Fruit fly (Drosophila melanogaster) whole organism, embryonic: Measurements from ENCODE around the gene CG11791.

Experiments
- Antp ChIP-seq: fragments of 200-800 bp; sonication (Bioruptor generic); optimal IDR thresholded peaks from 3 replicates; lab custom pipeline; 2016; ENCODE audit warnings: missing biosample characterization, missing genetic modification characterization
- CG10147 ChIP-seq: fragments of 200-800 bp; sonication (Bioruptor generic); optimal IDR thresholded peaks from 2 replicates; lab custom pipeline; 2019; ENCODE audit warnings: missing biosample characterization, mild to moderate bottlenecking, missing genetic modification characterization, moderate library complexity
- CG10267 ChIP-seq: fragments of 200-800 bp; sonication (Bioruptor generic); optimal IDR thresholded peaks from 2 replicates; lab custom pipeline; 2018; ENCODE audit warnings: missing biosample characterization, mild to moderate bottlenecking, missing genetic modification characterization, moderate library complexity
- CG13287 ChIP-seq: fragments of 200-800 bp; sonication (Bioruptor generic); IDR thresholded peaks from 2 replicates; pipeline ENCODE4 v1.3.6; 2022; ENCODE audit warnings: missing biosample characterization, missing genetic modification characterization; ENCODE audit not compliant: partially characterized antibody
- CG13624 ChIP-seq: fragments of 200-800 bp; sonication (Bioruptor generic); optimal IDR thresholded peaks from 2 replicates; lab custom pipeline; 2016; ENCODE audit warnings: missing biosample characterization, missing genetic modification characterization
- CG14050 ChIP-seq: fragments of 200-800 bp; sonication (Bioruptor generic); IDR thresholded peaks from 3 replicates; pipeline ENCODE4 v1.3.6; 2022; ENCODE audit warnings: missing biosample characterization, missing genetic modification characterization
- CG14667 ChIP-seq: fragments of 200-800 bp; sonication (Bioruptor generic); IDR thresholded peaks from 2 replicates; pipeline ENCODE4 v1.3.6; 2022; ENCODE audit warnings: missing biosample characterization, missing genetic modification characterization
- CG16813 ChIP-seq: fragments of 200-800 bp; sonication (Bioruptor generic); IDR thresholded peaks from 3 replicates; pipeline ENCODE4 v1.3.6; 2022; ENCODE audit warnings: missing biosample characterization, missing genetic modification characterization; ENCODE audit not compliant: partially characterized antibody
- CG16863 ChIP-seq: fragments of 200-800 bp; sonication (Bioruptor generic); optimal IDR thresholded peaks from 3 replicates; lab custom pipeline; 2016; ENCODE audit warnings: missing biosample characterization, missing genetic modification characterization
- CG17186 ChIP-seq: fragments of 200-800 bp; sonication (Bioruptor generic); optimal IDR thresholded peaks from 3 replicates; lab custom pipeline; 2017; ENCODE audit warnings: missing biosample characterization, missing genetic modification reagents, missing genetic modification characterization
- CG3995 ChIP-seq: fragments of 200-800 bp; sonication (Bioruptor generic); optimal IDR thresholded peaks from 3 replicates; lab custom pipeline; 2016; ENCODE audit warnings: missing biosample characterization, missing genetic modification characterization
- CG4617 ChIP-seq: fragments of 200-800 bp; sonication (Bioruptor generic); optimal IDR thresholded peaks from 3 replicates; lab custom pipeline; 2016; ENCODE audit warnings: missing biosample characterization, missing genetic modification characterization, borderline replicate concordance
- CG7963 ChIP-seq: fragments of 200-800 bp; sonication (Bioruptor generic); IDR thresholded peaks from 3 replicates; pipeline ENCODE4 v1.3.6; 2022; ENCODE audit warnings: missing biosample characterization, missing genetic modification characterization; ENCODE audit not compliant: partially characterized antibody
- CG8089 ChIP-seq: fragments of 200-800 bp; sonication (Bioruptor generic); optimal IDR thresholded peaks from 3 replicates; lab custom pipeline; 2016; ENCODE audit warnings: missing biosample characterization, missing genetic modification characterization
- CTCF ChIP-seq: fragments of 200-800 bp; sonication (Bioruptor generic); optimal IDR thresholded peaks from 2 replicates; lab custom pipeline; 2017; ENCODE audit warnings: missing biosample characterization, mild to moderate bottlenecking, missing genetic modification characterization, moderate library complexity
- CoRest ChIP-seq: fragments of 200-800 bp; sonication (Bioruptor generic); optimal IDR thresholded peaks from 3 replicates; lab custom pipeline; 2018; ENCODE audit warnings: missing biosample characterization, mild to moderate bottlenecking, missing genetic modification characterization, moderate library complexity
- Dfd ChIP-seq, 2 experiments: fragments of >200 bp; optimal IDR thresholded peaks; 2 replicates each; lab custom pipeline; 2017; ENCODE audit warnings: missing biosample characterization in 2 of 2, missing genetic modification characterization in 2 of 2
- Dref ChIP-seq: fragments of 200-800 bp; sonication (Bioruptor generic); IDR thresholded peaks from 2 replicates; pipeline ENCODE4 v1.3.6; 2022; ENCODE audit warnings: missing biosample characterization, missing genetic modification characterization
- Ets65A ChIP-seq: fragments of 200-800 bp; sonication (Bioruptor generic); peaks from one replicate; lab custom pipeline; 2016; ENCODE audit warnings: missing biosample characterization, missing genetic modification characterization
- H2.0 ChIP-seq: fragments of 200-800 bp; sonication (Bioruptor generic); IDR thresholded peaks from 2 replicates; pipeline ENCODE4 v1.3.6; 2022; ENCODE audit warnings: missing biosample characterization, missing genetic modification characterization
- HLH54F ChIP-seq: fragments of 200-800 bp; sonication (Bioruptor generic); optimal IDR thresholded peaks from 3 replicates; lab custom pipeline; 2016; ENCODE audit warnings: missing biosample characterization, missing genetic modification characterization
- Hand ChIP-seq: fragments of 200-800 bp; sonication (Bioruptor generic); optimal IDR thresholded peaks from 2 replicates; lab custom pipeline; 2017; ENCODE audit warnings: mild to moderate bottlenecking, missing biosample characterization, missing genetic modification reagents, missing genetic modification characterization
- Hr3 ChIP-seq: fragments of 200-800 bp; sonication (Bioruptor generic); optimal IDR thresholded peaks from 3 replicates; lab custom pipeline; 2016; ENCODE audit warnings: missing biosample characterization, missing genetic modification characterization
- Jarid2 ChIP-seq: fragments of 200-800 bp; sonication (Bioruptor generic); optimal IDR thresholded peaks from 3 replicates; lab custom pipeline; 2017; ENCODE audit warnings: mild to moderate bottlenecking, missing biosample characterization, missing genetic modification reagents, missing genetic modification characterization
- Opbp ChIP-seq: fragments of 200-800 bp; sonication (Bioruptor generic); IDR thresholded peaks from 3 replicates; pipeline ENCODE4 v1.3.6; 2022; ENCODE audit warnings: missing biosample characterization, missing genetic modification characterization; ENCODE audit not compliant: partially characterized antibody
- Sry-β ChIP-seq: fragments of 200-800 bp; sonication (Bioruptor generic); optimal IDR thresholded peaks from 2 replicates; lab custom pipeline; 2018; ENCODE audit warnings: missing biosample characterization, mild to moderate bottlenecking, missing genetic modification characterization, moderate library complexity
- Vsx1 ChIP-seq: fragments of 200-800 bp; sonication (Bioruptor generic); optimal IDR thresholded peaks from 2 replicates; lab custom pipeline; 2017; ENCODE audit warnings: missing biosample characterization, mild to moderate bottlenecking, missing genetic modification characterization, missing genetic modification reagents
- bowl ChIP-seq: fragments of 200-800 bp; sonication (Bioruptor generic); IDR thresholded peaks from 2 replicates; pipeline ENCODE4 v1.3.6; 2022; ENCODE audit warnings: missing biosample characterization, missing genetic modification characterization
- cas ChIP-seq: fragments of 200-800 bp; sonication (Bioruptor generic); IDR thresholded peaks from 2 replicates; pipeline ENCODE4 v1.3.6; 2022; ENCODE audit warnings: missing biosample characterization, missing genetic modification characterization
- cg ChIP-seq: fragments of 200-800 bp; sonication (Bioruptor generic); optimal IDR thresholded peaks from 3 replicates; lab custom pipeline; 2019; ENCODE audit warnings: missing biosample characterization, mild to moderate bottlenecking, missing genetic modification characterization, moderate library complexity
- chinmo ChIP-seq: fragments of 200-800 bp; sonication (Bioruptor generic); IDR thresholded peaks from 4 replicates; pipeline ENCODE4 v1.3.6; 2022; ENCODE audit warnings: missing biosample characterization, missing genetic modification characterization; ENCODE audit not compliant: partially characterized antibody
- dysf ChIP-seq: fragments of 200-800 bp; sonication (Bioruptor generic); IDR thresholded peaks from 3 replicates; pipeline ENCODE4 v1.3.6; 2022; ENCODE audit warnings: missing biosample characterization, missing genetic modification characterization
- en ChIP-seq: fragments of 200-800 bp; sonication (Bioruptor generic); optimal IDR thresholded peaks from 2 replicates; lab custom pipeline; 2016; ENCODE audit warnings: missing biosample characterization, missing genetic modification characterization
- fu2 ChIP-seq: fragments of 200-800 bp; sonication (Bioruptor generic); optimal IDR thresholded peaks from 2 replicates; lab custom pipeline; 2016; ENCODE audit warnings: missing biosample characterization, missing genetic modification characterization
- gro ChIP-seq: fragments of 200-800 bp; sonication (Bioruptor generic); optimal IDR thresholded peaks from 2 replicates; lab custom pipeline; 2016; ENCODE audit warnings: missing biosample characterization, missing genetic modification characterization
- her ChIP-seq: fragments of 200-800 bp; sonication (Bioruptor generic); optimal IDR thresholded peaks from 2 replicates; lab custom pipeline; 2016; ENCODE audit warnings: missing biosample characterization, missing genetic modification characterization
- inv ChIP-seq: fragments of 200-800 bp; sonication (Bioruptor generic); IDR thresholded peaks from 2 replicates; pipeline ENCODE4 v1.3.6; 2022; ENCODE audit warnings: missing biosample characterization, missing genetic modification characterization; ENCODE audit not compliant: partially characterized antibody
- jing ChIP-seq: fragments of 200-800 bp; sonication (Bioruptor generic); optimal IDR thresholded peaks from 2 replicates; lab custom pipeline; 2018; ENCODE audit warnings: missing biosample characterization, mild to moderate bottlenecking, missing genetic modification characterization
- ken ChIP-seq: fragments of 200-800 bp; sonication (Bioruptor generic); IDR thresholded peaks from 3 replicates; pipeline ENCODE4 v1.3.6; 2022; ENCODE audit warnings: missing biosample characterization, missing genetic modification characterization
- klu ChIP-seq: fragments of 200-800 bp; sonication (Bioruptor generic); IDR thresholded peaks from 2 replicates; pipeline ENCODE4 v1.3.6; 2022; ENCODE audit warnings: missing biosample characterization, missing genetic modification characterization
- kni ChIP-seq: fragments of 200-800 bp; sonication (Bioruptor generic); optimal IDR thresholded peaks from 3 replicates; lab custom pipeline; 2017; ENCODE audit warnings: mild to moderate bottlenecking, missing biosample characterization, missing genetic modification reagents, missing genetic modification characterization
- lab ChIP-seq: fragments of 200-800 bp; sonication (Bioruptor generic); optimal IDR thresholded peaks from 3 replicates; lab custom pipeline; 2017; ENCODE audit warnings: missing biosample characterization, missing genetic modification characterization, mild to moderate bottlenecking, moderate library complexity, missing genetic modification reagents
- lov ChIP-seq, 2 experiments: fragments of 200-800 bp in 1 of 2; fragments of >200 bp in 1 of 2; sonication (Bioruptor generic) in 1 of 2; IDR thresholded peaks in 1 of 2; optimal IDR thresholded peaks in 1 of 2; 2 replicates in 1 of 2; 3 replicates in 1 of 2; pipeline versions ENCODE4 v1.3.6 to Lab custom; 2017 to 2022; ENCODE audit warnings: missing biosample characterization in 1 of 2, missing genetic modification characterization in 1 of 2
- nerfin-2 ChIP-seq: fragments of 200-800 bp; sonication (Bioruptor generic); IDR thresholded peaks from 2 replicates; pipeline ENCODE4 v1.3.6; 2022; ENCODE audit warnings: missing biosample characterization, missing genetic modification characterization; ENCODE audit not compliant: partially characterized antibody
- pfk ChIP-seq: fragments of 200-800 bp; sonication (Bioruptor generic); optimal IDR thresholded peaks from 2 replicates; lab custom pipeline; 2018; ENCODE audit warnings: missing biosample characterization, mild to moderate bottlenecking, missing genetic modification characterization, moderate library complexity
- shn ChIP-seq: fragments of 200-800 bp; sonication (Bioruptor generic); optimal IDR thresholded peaks from 3 replicates; lab custom pipeline; 2016; ENCODE audit warnings: missing biosample characterization, missing genetic modification characterization
- unc-4 ChIP-seq: fragments of 200-800 bp; sonication (Bioruptor generic); IDR thresholded peaks from 2 replicates; pipeline ENCODE4 v1.3.6; 2022; ENCODE audit warnings: missing biosample characterization, missing genetic modification characterization; ENCODE audit not compliant: partially characterized antibody
- vvl ChIP-seq: fragments of 200-800 bp; sonication (Bioruptor generic); IDR thresholded peaks from 2 replicates; pipeline ENCODE4 v1.3.6; 2022; ENCODE audit warnings: missing biosample characterization, missing genetic modification characterization

Gene CG11791

dm6 chr3R:25044816-25045551 is 4.4 kb upstream of the CG11791 start, which contains the start of gene 5PtaseI (continued):
- TF ChIP-seq Dfd (GFP tag; optimal IDR thresholded peaks at IDR 0.05; lab: Kevin White, UChicago) (no peak), Ets65A (GFP tag; lab: Kevin White, UChicago) (peak; percentile 58), CG13287 (GFP tag; lab: Robert Waterston, UW) (peak; percentile 50; the same call in 1 of the 2 replicates), CG14050 (GFP tag; lab: Robert Waterston, UW) (no peak), CG4617 (GFP tag; lab: Kevin White, UChicago) (peak; percentile 75), CG13624 (no peak), CG10267 (tag; lab: Kevin White, UChicago) (peak; percentile 9), CG16863 (no peak), Antp (no peak), Hr3 (GFP tag; lab: Kevin White, UChicago) (peak; percentile 86), dysf (GFP tag; lab: Robert Waterston, UW) (no peak), Dref (GFP tag; lab: Robert Waterston, UW) (peak; percentile 32; the same call in 1 of the 2 replicates), fu2 (GFP tag; lab: Kevin White, UChicago) (no peak), bowl (no peak), en (no peak), jing (GFP tag; lab: Kevin White, UChicago) (no peak), cg (peak; percentile 57), CG17186 (no peak), CTCF (GFP tag; lab: Kevin White, UChicago) (no peak), CG10147 (no peak), Jarid2 (no peak), Vsx1 (GFP tag; lab: Kevin White, UChicago) (peak; percentile 70)

dm6 chr3R:25046023-25046422 is 3.4 kb upstream of the CG11791 start, which contains the start of gene CG11786:
CG11786 (plus strand) TSS chr3R:25046323.
- TF ChIP-seq lab (GFP tag; lab: Kevin White, UChicago) (no peak), vvl (GFP tag; lab: Robert Waterston, UW) (peak; percentile 32; the same call in 1 of the 2 replicates), shn (GFP tag; lab: Kevin White, UChicago) (no peak), CG8089 (GFP tag; lab: Kevin White, UChicago) (no peak), gro (GFP tag; lab: Kevin White, UChicago) (no peak), her (no peak), CG16813 (GFP tag; lab: Robert Waterston, UW) (no peak), ken (GFP tag; lab: Robert Waterston, UW) (no peak), H2.0 (GFP tag; lab: Robert Waterston, UW) (no peak), cas (GFP tag; lab: Robert Waterston, UW) (no peak), HLH54F (no peak), Hand (GFP tag; lab: Kevin White, UChicago) (no peak), kni (GFP tag; lab: Kevin White, UChicago) (peak; percentile 45)

- TF ChIP-seq unc-4 (GFP tag; lab: Robert Waterston, UW) (peak; percentile 80), lov (optimal IDR thresholded peaks at IDR 0.05; lab: Kevin White, UChicago) (no peak), lov (GFP tag; IDR thresholded peaks at IDR 0.05; lab: Robert Waterston, UW) (0 out of 3 replicates have a peak, but pooled peaks have one; percentile 16), CG7963 (peak; percentile 85), CG14667 (GFP tag; lab: Robert Waterston, UW) (no peak), nerfin-2 (GFP tag; lab: Robert Waterston, UW) (peak; percentile 59), chinmo (0 out of 4 replicates have a peak, but pooled peaks have one; percentile 42), vvl (GFP tag; lab: Robert Waterston, UW) (peak; percentile 20; the same call in 1 of the 2 replicates), pfk (peak; percentile 8), CG3995 (GFP tag; lab: Kevin White, UChicago) (peak; percentile 87), klu (no peak), CoRest (tag; lab: Kevin White, UChicago) (peak; percentile 3), Sry-β (GFP tag; lab: Kevin White, UChicago) (peak; percentile 88), Opbp (GFP tag; lab: Robert Waterston, UW) (peak; percentile 84; the same call in 2 of the 3 replicates), inv (peak; percentile 51; the same call in 1 of the 2 replicates)
These were observed 1.9 kb upstream of the CG11791 start, which contains the start of gene CG11790 for dm6 chr3R:25047504-25047903. CG11790 (plus strand) TSS chr3R:25047706.
